Fruit fly (Drosophila melanogaster) whole organism, adult: ENCODE results near the gene CG31955.

Source experiments
- CG11617 ChIP-seq: fragments of 200-800 bp; sonication (Bioruptor generic); optimal IDR thresholded peaks from 2 replicates; lab custom pipeline; 2017; ENCODE audit warnings: mild to moderate bottlenecking, missing biosample characterization, missing genetic modification reagents, missing genetic modification characterization
- CG12768 ChIP-seq: fragments of 200-800 bp; sonication (Bioruptor generic); optimal IDR thresholded peaks from 2 replicates; lab custom pipeline; 2017; ENCODE audit warnings: missing biosample characterization, missing genetic modification characterization, mild to moderate bottlenecking, moderate library complexity, missing genetic modification reagents
- CG14711 ChIP-seq: fragments of 200-800 bp; sonication (Bioruptor generic); optimal IDR thresholded peaks from 2 replicates; lab custom pipeline; 2018; ENCODE audit warnings: missing biosample characterization, mild to moderate bottlenecking, missing genetic modification characterization, moderate library complexity
- CG1620 ChIP-seq: fragments of 200-800 bp; sonication (Bioruptor generic); optimal IDR thresholded peaks from 2 replicates; lab custom pipeline; 2016; ENCODE audit warnings: missing biosample characterization, missing genetic modification characterization
- CG33017 ChIP-seq: fragments of 200-800 bp; sonication (Bioruptor generic); optimal IDR thresholded peaks from 2 replicates; lab custom pipeline; 2018; ENCODE audit warnings: missing biosample characterization, mild to moderate bottlenecking, missing genetic modification characterization, moderate library complexity
- CG5204 ChIP-seq: fragments of 200-800 bp; sonication (Bioruptor generic); optimal IDR thresholded peaks from 2 replicates; lab custom pipeline; 2016; ENCODE audit warnings: missing biosample characterization, missing genetic modification characterization
- CG7045 ChIP-seq: fragments of 200-800 bp; sonication (Bioruptor generic); optimal IDR thresholded peaks from 2 replicates; lab custom pipeline; 2017; ENCODE audit warnings: missing biosample characterization, mild to moderate bottlenecking, missing genetic modification characterization
- CG7101 ChIP-seq: fragments of 200-800 bp; sonication (Bioruptor generic); optimal IDR thresholded peaks from 2 replicates; lab custom pipeline; 2018; ENCODE audit warnings: missing biosample characterization, mild to moderate bottlenecking, missing genetic modification characterization, moderate library complexity
- Clk ChIP-seq: fragments of 200-800 bp; sonication (Bioruptor generic); optimal IDR thresholded peaks from 2 replicates; lab custom pipeline; 2017; ENCODE audit warnings: missing biosample characterization, missing genetic modification characterization
- Crg-1 ChIP-seq: fragments of 200-800 bp; sonication (Bioruptor generic); optimal IDR thresholded peaks from 2 replicates; lab custom pipeline; 2016; ENCODE audit warnings: missing biosample characterization, missing genetic modification characterization
- Hr96 ChIP-seq: fragments of 200-800 bp; sonication (Bioruptor generic); optimal IDR thresholded peaks from 2 replicates; lab custom pipeline; 2016; ENCODE audit warnings: missing biosample characterization, missing genetic modification characterization
- Mnt ChIP-seq: fragments of 200-800 bp; sonication (Bioruptor generic); optimal IDR thresholded peaks from 2 replicates; lab custom pipeline; 2016; ENCODE audit warnings: missing biosample characterization, mild to moderate bottlenecking, missing genetic modification characterization
- bab1 ChIP-seq: fragments of 200-800 bp; sonication (Bioruptor generic); optimal IDR thresholded peaks from 3 replicates; lab custom pipeline; 2019; ENCODE audit warnings: missing biosample characterization, mild to moderate bottlenecking, missing genetic modification characterization, moderate library complexity
- cic ChIP-seq: fragments of 200-800 bp; sonication (Bioruptor generic); optimal IDR thresholded peaks from 2 replicates; lab custom pipeline; 2017; ENCODE audit warnings: missing biosample characterization, mild to moderate bottlenecking, missing genetic modification characterization, moderate library complexity
- cnc ChIP-seq, 2 experiments: fragments of >200 bp; optimal IDR thresholded peaks; 2 replicates each; lab custom pipeline; 2017
- kay ChIP-seq: fragments of 200-800 bp; sonication (Bioruptor generic); peaks from one replicate; lab custom pipeline; 2016; ENCODE audit warnings: missing biosample characterization, missing genetic modification characterization, borderline replicate concordance
- ovo ChIP-seq: fragments of 200-800 bp; sonication (Bioruptor generic); optimal IDR thresholded peaks from 2 replicates; lab custom pipeline; 2016; ENCODE audit warnings: missing biosample characterization, missing genetic modification characterization
- pad ChIP-seq: fragments of 200-800 bp; sonication (Bioruptor generic); optimal IDR thresholded peaks from 3 replicates; lab custom pipeline; 2017; ENCODE audit warnings: missing biosample characterization, missing genetic modification characterization, mild to moderate bottlenecking, moderate library complexity, missing genetic modification reagents
- tj ChIP-seq: fragments of 200-800 bp; sonication (Bioruptor generic); optimal IDR thresholded peaks from 3 replicates; lab custom pipeline; 2017; ENCODE audit warnings: missing biosample characterization, mild to moderate bottlenecking, missing genetic modification characterization, moderate library complexity
- toe ChIP-seq: fragments of 200-800 bp; sonication (Bioruptor generic); optimal IDR thresholded peaks from 2 replicates; lab custom pipeline; 2016; ENCODE audit warnings: missing biosample characterization, missing genetic modification characterization

CG31955 gene

DNA sequence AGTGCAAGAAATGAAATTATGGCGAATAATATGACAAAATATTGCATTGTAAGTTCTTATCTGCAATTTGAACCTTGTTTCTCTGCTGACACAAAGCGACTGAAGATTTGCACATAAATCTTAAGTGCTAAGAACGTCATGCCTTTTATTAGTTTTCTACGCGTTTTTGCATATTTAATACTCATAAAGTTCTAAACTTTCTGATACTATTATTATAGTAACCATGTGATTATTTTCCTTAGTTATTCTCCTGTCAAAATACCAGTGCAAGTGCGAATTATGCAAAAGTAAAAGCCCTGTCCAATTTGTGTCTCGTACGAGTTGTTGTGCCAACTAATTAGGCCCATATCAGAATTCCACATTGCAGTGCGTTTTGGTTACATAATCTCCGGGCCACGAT lies 42.4 kb downstream of the CG31955 start, which contains the start of gene Sfp24Bc:
Gene Sfp24Bc, minus strand, starts transcription at position 101 of the 400 bp plus-strand sequence.
- TF ChIP-seq Mnt (GFP tag; lab: Kevin White, UChicago) (no peak), CG7045 (GFP tag; lab: Kevin White, UChicago) (no peak), CG5204 (GFP tag; lab: Kevin White, UChicago) (no peak)

DNA sequence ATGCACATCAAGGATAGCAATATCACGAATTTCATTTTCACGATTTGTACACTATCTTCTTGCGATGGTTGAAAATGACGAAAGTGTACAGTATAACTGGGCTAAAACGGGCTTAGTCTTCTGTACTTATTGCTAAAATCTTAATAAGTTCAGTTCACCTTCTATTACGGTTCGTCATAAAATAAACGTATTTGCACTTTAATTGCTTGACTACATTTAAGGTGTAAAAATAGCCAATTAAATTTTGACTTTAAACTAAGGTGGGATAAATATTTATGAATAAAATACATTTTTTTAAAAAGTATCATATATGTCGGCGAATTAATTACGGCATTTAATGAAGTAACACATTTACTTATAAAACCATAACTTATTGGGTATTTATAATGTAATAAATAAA lies 43.2 kb downstream of the CG31955 start, which contains the start of gene Sfp24Bb:
Gene Sfp24Bb, minus strand, starts transcription at position 101 of the 400 bp plus-strand sequence.
- TF ChIP-seq kay (GFP tag; lab: Kevin White, UChicago): no peak
- no peak for TF ChIP-seq Crg-1 (GFP tag; lab: Kevin White, UChicago)
- no peak for TF ChIP-seq CG14711 (tag; lab: Kevin White, UChicago)
- TF ChIP-seq CG7101 (tag; lab: Kevin White, UChicago): no peak
- no peak for TF ChIP-seq CG1620 (GFP tag; lab: Kevin White, UChicago)
- no peak for TF ChIP-seq ovo (GFP tag; lab: Kevin White, UChicago)
- TF ChIP-seq Clk (GFP tag; lab: Kevin White, UChicago): no peak
- TF ChIP-seq tj (GFP tag; lab: Kevin White, UChicago): no peak
- TF ChIP-seq CG12768 (GFP tag; lab: Kevin White, UChicago): no peak
- TF ChIP-seq pad (GFP tag; lab: Kevin White, UChicago): no peak
- TF ChIP-seq bab1 (GFP tag; lab: Kevin White, UChicago): no peak
- no peak for TF ChIP-seq CG7045 (GFP tag; lab: Kevin White, UChicago)
- TF ChIP-seq cnc (optimal IDR thresholded peaks at IDR 0.05; lab: Kevin White, UChicago): no peak
- no peak for TF ChIP-seq CG5204 (GFP tag; lab: Kevin White, UChicago)

DNA sequence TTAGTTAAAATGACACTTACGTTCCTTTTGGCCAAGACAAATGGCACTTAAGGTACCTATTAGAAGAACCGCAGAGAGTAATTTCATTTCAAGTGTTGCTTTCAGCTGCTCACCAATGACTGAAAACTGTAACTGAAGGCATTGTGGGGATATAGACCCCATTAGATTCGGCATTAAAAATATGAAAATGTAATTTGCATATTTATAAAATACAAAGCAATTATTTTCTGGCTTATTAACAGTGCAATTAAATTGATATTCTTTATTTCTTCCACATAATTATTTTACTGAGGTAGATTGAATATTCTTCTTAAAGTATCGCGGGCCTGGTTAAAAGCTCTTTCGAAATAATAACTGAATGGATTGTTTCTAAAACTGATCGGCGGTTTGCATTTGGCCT lies 43.9 kb downstream of the CG31955 start, which contains the start of gene Sfp24Bd:
Gene Sfp24Bd, minus strand, starts transcription at position 101 of the 400 bp plus-strand sequence.
- TF ChIP-seq CG5204 (GFP tag; lab: Kevin White, UChicago) (no peak), kay (GFP tag; lab: Kevin White, UChicago) (no peak), CG7045 (GFP tag; lab: Kevin White, UChicago) (no peak), CG7101 (tag; lab: Kevin White, UChicago) (no peak), CG11617 (GFP tag; lab: Kevin White, UChicago) (no peak), Clk (GFP tag; lab: Kevin White, UChicago) (no peak), Mnt (GFP tag; lab: Kevin White, UChicago) (no peak), CG14711 (tag; lab: Kevin White, UChicago) (no peak), pad (GFP tag; lab: Kevin White, UChicago) (no peak), tj (GFP tag; lab: Kevin White, UChicago) (no peak), Crg-1 (GFP tag; lab: Kevin White, UChicago) (no peak), bab1 (GFP tag; lab: Kevin White, UChicago) (no peak), CG33017 (no peak), toe (GFP tag; lab: Kevin White, UChicago) (no peak), CG12768 (GFP tag; lab: Kevin White, UChicago) (no peak)

DNA sequence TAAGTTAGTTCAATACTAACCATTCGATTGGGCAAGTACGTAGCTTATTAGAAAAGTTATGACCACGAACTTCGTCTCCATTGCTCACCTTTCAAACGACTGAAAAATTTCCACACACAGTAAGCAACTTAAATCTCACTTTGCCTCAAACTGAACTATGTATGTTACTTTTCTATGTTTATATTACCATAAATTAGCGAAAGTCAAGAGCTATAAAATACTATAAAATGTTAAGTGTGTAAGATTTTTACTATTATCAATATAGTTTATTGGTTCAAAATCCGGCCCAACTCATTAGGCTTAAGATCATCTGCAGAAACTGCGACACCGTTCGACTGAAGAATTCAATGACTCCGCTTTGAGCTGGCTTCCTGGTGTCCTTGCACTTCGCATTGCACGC lies 44.5 kb downstream of the CG31955 start, which contains the start of gene Sfp24Ba:
Gene Sfp24Ba, minus strand, starts transcription at position 101 of the 400 bp plus-strand sequence.
- TF ChIP-seq CG12768 (GFP tag; lab: Kevin White, UChicago): no peak
- TF ChIP-seq Mnt (GFP tag; lab: Kevin White, UChicago): no peak
- TF ChIP-seq cnc (optimal IDR thresholded peaks at IDR 0.05; lab: Kevin White, UChicago): no peak
- no peak for TF ChIP-seq cic (GFP tag; lab: Kevin White, UChicago)
- TF ChIP-seq pad (GFP tag; lab: Kevin White, UChicago): no peak
- no peak for TF ChIP-seq Clk (GFP tag; lab: Kevin White, UChicago)
- TF ChIP-seq CG11617 (GFP tag; lab: Kevin White, UChicago): no peak
- no peak for TF ChIP-seq ovo (GFP tag; lab: Kevin White, UChicago)
- TF ChIP-seq toe (GFP tag; lab: Kevin White, UChicago): no peak
- TF ChIP-seq CG1620 (GFP tag; lab: Kevin White, UChicago): no peak
- TF ChIP-seq tj (GFP tag; lab: Kevin White, UChicago): no peak
- TF ChIP-seq CG7101 (tag; lab: Kevin White, UChicago): no peak
- no peak for TF ChIP-seq CG7045 (GFP tag; lab: Kevin White, UChicago)
- TF ChIP-seq CG33017: no peak
- no peak for TF ChIP-seq kay (GFP tag; lab: Kevin White, UChicago)
- no peak for TF ChIP-seq CG5204 (GFP tag; lab: Kevin White, UChicago)
- TF ChIP-seq CG14711 (tag; lab: Kevin White, UChicago): no peak
- no peak for TF ChIP-seq Crg-1 (GFP tag; lab: Kevin White, UChicago)
- no peak for TF ChIP-seq Hr96 (GFP tag; lab: Kevin White, UChicago)
- no peak for TF ChIP-seq bab1 (GFP tag; lab: Kevin White, UChicago)

DNA sequence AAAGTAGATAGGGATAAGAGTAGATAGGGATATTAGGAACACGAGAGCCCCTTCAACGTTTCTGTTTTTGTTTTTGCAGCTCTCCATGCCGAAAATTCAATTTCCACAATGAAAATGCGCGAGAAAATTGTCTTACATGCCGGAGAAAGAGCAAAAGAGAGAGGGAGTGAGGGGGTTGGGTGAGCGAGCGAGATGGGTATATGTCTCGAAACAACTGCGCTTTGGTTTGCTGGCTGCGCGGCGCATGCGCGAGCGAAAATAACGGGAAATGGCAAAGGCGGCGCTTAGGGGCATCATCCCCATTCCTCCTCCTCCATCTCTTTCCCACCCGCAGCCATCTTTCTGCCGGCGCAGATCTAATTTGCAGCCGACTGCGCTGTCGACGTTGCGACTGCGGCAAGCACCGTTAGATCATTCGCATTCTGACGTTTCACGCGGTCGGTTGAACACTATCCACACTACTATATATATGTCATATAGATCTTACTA lies 50.6 kb downstream of the CG31955 start, which contains the start of gene Drgx:
Gene Drgx, plus strand, starts transcription at position 439 of the 489 bp plus-strand sequence.
- TF ChIP-seq CG7101 (tag; lab: Kevin White, UChicago): no peak
- TF ChIP-seq CG14711 (tag; lab: Kevin White, UChicago): no peak
- TF ChIP-seq ovo (GFP tag; lab: Kevin White, UChicago): peak; percentile 46
- no peak for TF ChIP-seq CG11617 (GFP tag; lab: Kevin White, UChicago)
- no peak for TF ChIP-seq cic (GFP tag; lab: Kevin White, UChicago)
- TF ChIP-seq CG5204 (GFP tag; lab: Kevin White, UChicago): no peak
- peak; percentile 97 for TF ChIP-seq pad (GFP tag; lab: Kevin White, UChicago)
